Fruit fly (Drosophila melanogaster): ENCODE results near the gene CG18048.

The CG18048 gene

dm6 chr3R:6351696-6352378 lies 5.9 kb downstream of the CG18048 start (continued):
- TF ChIP-seq Hsf (GFP tag; optimal IDR thresholded peaks at IDR 0.05) (peak; percentile 8), usp (GFP tag; optimal IDR thresholded peaks at IDR 0.05) (no peak), Fer2 (tag; optimal IDR thresholded peaks at IDR 0.05) (no peak), CG13424 (tag; optimal IDR thresholded peaks at IDR 0.05) (peak; percentile 56), onecut (GFP tag; IDR thresholded peaks at IDR 0.05) (no peak), CG3726 (GFP tag; IDR thresholded peaks at IDR 0.05) (no peak), Oli (tag; optimal IDR thresholded peaks at IDR 0.05) (peak; percentile 35), stc (GFP tag; IDR thresholded peaks at IDR 0.05) (no peak), CG13296 (GFP tag; optimal IDR thresholded peaks at IDR 0.05) (peak; percentile 41), pb (GFP tag; optimal IDR thresholded peaks at IDR 0.05) (no peak), CG15269 (tag; optimal IDR thresholded peaks at IDR 0.05) (peak; percentile 10), sd (tag; optimal IDR thresholded peaks at IDR 0.05) (peak; percentile 13), vvl (GFP tag; IDR thresholded peaks at IDR 0.05) (no peak), CG2678 (tag; optimal IDR thresholded peaks at IDR 0.05) (peak; percentile 44), D19A (tag; optimal IDR thresholded peaks at IDR 0.05) (peak; percentile 33), slp2 (GFP tag; optimal IDR thresholded peaks at IDR 0.05) (peak; percentile 13), D (optimal IDR thresholded peaks at IDR 0.05) (no peak), D (GFP tag; optimal IDR thresholded peaks at IDR 0.05) (peak; percentile 44), gem (tag; optimal IDR thresholded peaks at IDR 0.05) (peak; percentile 51), dmrt99B (tag; optimal IDR thresholded peaks at IDR 0.05) (peak; percentile 60), CG8478 (optimal IDR thresholded peaks at IDR 0.05) (no peak), ci (GFP tag; IDR thresholded peaks at IDR 0.05) (peak; percentile 12; the same call in 1 of the 3 replicates), chm (GFP tag; IDR thresholded peaks at IDR 0.05) (no peak), p53 (GFP tag; optimal IDR thresholded peaks at IDR 0.05) (no peak), sens (GFP tag) (peak; percentile 85), CG17359 (tag; optimal IDR thresholded peaks at IDR 0.05) (peak; percentile 59), CG10274 (GFP tag; optimal IDR thresholded peaks at IDR 0.05) (no peak), CG12299 (tag; optimal IDR thresholded peaks at IDR 0.05) (peak; percentile 13), Blimp-1 (GFP tag; optimal IDR thresholded peaks at IDR 0.05) (peak; percentile 46), CG4424 (GFP tag; optimal IDR thresholded peaks at IDR 0.05) (peak; percentile 38), Sry-β (GFP tag; optimal IDR thresholded peaks at IDR 0.05) (no peak), cwo (GFP tag; optimal IDR thresholded peaks at IDR 0.05) (peak; percentile 49), eve (GFP tag; optimal IDR thresholded peaks at IDR 0.05) (no peak), CG8388 (GFP tag; optimal IDR thresholded peaks at IDR 0.05) (no peak), NfI (GFP tag; optimal IDR thresholded peaks at IDR 0.05) (peak; percentile 22), hkb (optimal IDR thresholded peaks at IDR 0.05) (no peak), hkb (GFP tag; IDR thresholded peaks at IDR 0.05) (0 out of 2 replicates have a peak, but pooled peaks have one; percentile 17), ftz-f1 (GFP tag; optimal IDR thresholded peaks at IDR 0.05) (no peak), CG9727 (GFP tag; optimal IDR thresholded peaks at IDR 0.05) (peak; percentile 2), pzg (GFP tag; optimal IDR thresholded peaks at IDR 0.05) (no peak), CG2712 (tag; optimal IDR thresholded peaks at IDR 0.05) (peak; percentile 51), dysf (GFP tag; IDR thresholded peaks at IDR 0.05) (peak; percentile 47; the same call in 1 of the 3 replicates), CG17829 (tag; optimal IDR thresholded peaks at IDR 0.05) (peak; percentile 36), sob (GFP tag; IDR thresholded peaks at IDR 0.05) (0 out of 2 replicates have a peak, but pooled peaks have one; percentile 14), ems (GFP tag; optimal IDR thresholded peaks at IDR 0.05) (no peak), Ssrp (tag; optimal IDR thresholded peaks at IDR 0.05) (peak; percentile 21), run (tag; optimal IDR thresholded peaks at IDR 0.05) (peak; percentile 24), CG14441 (GFP tag; IDR thresholded peaks at IDR 0.05) (no peak), CG10267 (tag; optimal IDR thresholded peaks at IDR 0.05) (peak; percentile 14), CG12769 (tag; optimal IDR thresholded peaks at IDR 0.05) (peak; percentile 70), NC2β (GFP tag; optimal IDR thresholded peaks at IDR 0.05) (no peak)
